Worm (Caenorhabditis elegans): ENCODE data around the gene srxa-13.
A peak's percentile ranks its signal among the peaks of the same experiment; 100 is the strongest.

srxa-13 gene

DNA sequence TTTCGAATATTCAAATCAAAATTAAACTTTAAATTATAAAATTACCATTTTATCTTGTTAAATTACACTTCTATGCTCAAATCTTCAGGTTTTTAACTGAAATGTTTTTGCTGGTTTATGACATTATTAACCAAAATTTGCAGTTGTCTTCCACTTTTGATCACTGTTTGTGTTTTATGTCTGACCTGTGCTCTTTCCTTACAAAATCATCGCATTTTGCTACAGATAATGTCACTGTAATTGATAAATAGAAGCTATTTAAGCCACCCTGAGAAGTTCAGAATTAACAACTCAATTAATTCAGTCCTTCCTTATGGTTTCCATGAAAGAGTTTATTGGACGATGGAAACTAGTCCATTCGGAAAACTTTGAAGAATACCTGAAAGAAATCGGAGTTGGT lies 39.1 kb upstream of the srxa-13 start, which contains the start of gene lbp-8:
Gene lbp-8 (plus strand): TSS at position 301 of the 400 bp plus-strand sequence.
- no peak for TF ChIP-seq mxl-2 (GFP tag; conservative IDR thresholded peaks at IDR 0.05)
- TF ChIP-seq lsy-2 (tag; optimal IDR thresholded peaks at IDR 0.05) = no peak
- no peak for TF ChIP-seq zip-2 (tag; optimal IDR thresholded peaks at IDR 0.05)
- no peak for TF ChIP-seq F44E2.7 (GFP tag; IDR thresholded peaks at IDR 0.05)
- no peak for TF ChIP-seq nhr-28 (tag; optimal IDR thresholded peaks at IDR 0.05)
- TF ChIP-seq aly-2 (tag; optimal IDR thresholded peaks at IDR 0.05) = no peak
- no peak for TF ChIP-seq F37D6.2 (tag; optimal IDR thresholded peaks at IDR 0.05)
- TF ChIP-seq cey-2 (tag; optimal IDR thresholded peaks at IDR 0.05; ENCODE audit: borderline replicate concordance, insufficient read depth) = no peak
- TF ChIP-seq zag-1 (tag; optimal IDR thresholded peaks at IDR 0.05) = no peak
- TF ChIP-seq saeg-2 (GFP tag; IDR thresholded peaks at IDR 0.05) = no peak
- TF ChIP-seq ceh-44 (GFP tag; IDR thresholded peaks at IDR 0.05) = no peak
- no peak for TF ChIP-seq Y48G9A.11 (GFP tag; IDR thresholded peaks at IDR 0.05)
- TF ChIP-seq aha-1 (tag) = no peak

ce11 chrV:13891489-13891888 lies 38.1 kb upstream of the srxa-13 start:
- TF ChIP-seq ceh-20 (GFP tag; IDR thresholded peaks at IDR 0.05) (no peak), lir-3 (tag; optimal IDR thresholded peaks at IDR 0.05) (no peak), nhr-28 (tag; optimal IDR thresholded peaks at IDR 0.05) (peak; percentile 37), daf-16 (GFP tag; optimal IDR thresholded peaks at IDR 0.05) (no peak), daf-16 (tag; optimal IDR thresholded peaks at IDR 0.05) (peak; percentile 96), hlh-11 (tag; optimal IDR thresholded peaks at IDR 0.05) (peak; percentile 45), php-3 (GFP tag; IDR thresholded peaks at IDR 0.05) (peak; percentile 55; the same call in 1 of the 2 replicates), snpc-1.2 (GFP tag; IDR thresholded peaks at IDR 0.05) (no peak), Y5F2A.4 (GFP tag; optimal IDR thresholded peaks at IDR 0.05) (no peak), snpc-4 (tag; optimal IDR thresholded peaks at IDR 0.05) (no peak), dmd-6 (GFP tag; IDR thresholded peaks at IDR 0.05) (peak; percentile 64), nhr-76 (tag; optimal IDR thresholded peaks at IDR 0.05) (no peak), aha-1 (tag) (no peak), daf-19 (GFP tag; conservative IDR thresholded peaks at IDR 0.05) (no peak), dve-1 (tag; optimal IDR thresholded peaks at IDR 0.05; ENCODE audit: insufficient read depth) (peak; percentile 76), unc-62 (GFP tag; optimal IDR thresholded peaks at IDR 0.05 in 1 of 2) (no peak), unc-62 (tag; optimal IDR thresholded peaks at IDR 0.05) (no peak), lsy-2 (tag; optimal IDR thresholded peaks at IDR 0.05) (no peak), nhr-77 (tag; optimal IDR thresholded peaks at IDR 0.05) (peak; percentile 53), R02D3.7 (tag; optimal IDR thresholded peaks at IDR 0.05) (no peak), egl-27 (tag; optimal IDR thresholded peaks at IDR 0.05) (no peak), nhr-48 (tag; optimal IDR thresholded peaks at IDR 0.05) (no peak), zag-1 (tag; optimal IDR thresholded peaks at IDR 0.05) (no peak), mxl-2 (GFP tag; conservative IDR thresholded peaks at IDR 0.05) (no peak), nhr-111 (GFP tag; optimal IDR thresholded peaks at IDR 0.05) (no peak)

DNA sequence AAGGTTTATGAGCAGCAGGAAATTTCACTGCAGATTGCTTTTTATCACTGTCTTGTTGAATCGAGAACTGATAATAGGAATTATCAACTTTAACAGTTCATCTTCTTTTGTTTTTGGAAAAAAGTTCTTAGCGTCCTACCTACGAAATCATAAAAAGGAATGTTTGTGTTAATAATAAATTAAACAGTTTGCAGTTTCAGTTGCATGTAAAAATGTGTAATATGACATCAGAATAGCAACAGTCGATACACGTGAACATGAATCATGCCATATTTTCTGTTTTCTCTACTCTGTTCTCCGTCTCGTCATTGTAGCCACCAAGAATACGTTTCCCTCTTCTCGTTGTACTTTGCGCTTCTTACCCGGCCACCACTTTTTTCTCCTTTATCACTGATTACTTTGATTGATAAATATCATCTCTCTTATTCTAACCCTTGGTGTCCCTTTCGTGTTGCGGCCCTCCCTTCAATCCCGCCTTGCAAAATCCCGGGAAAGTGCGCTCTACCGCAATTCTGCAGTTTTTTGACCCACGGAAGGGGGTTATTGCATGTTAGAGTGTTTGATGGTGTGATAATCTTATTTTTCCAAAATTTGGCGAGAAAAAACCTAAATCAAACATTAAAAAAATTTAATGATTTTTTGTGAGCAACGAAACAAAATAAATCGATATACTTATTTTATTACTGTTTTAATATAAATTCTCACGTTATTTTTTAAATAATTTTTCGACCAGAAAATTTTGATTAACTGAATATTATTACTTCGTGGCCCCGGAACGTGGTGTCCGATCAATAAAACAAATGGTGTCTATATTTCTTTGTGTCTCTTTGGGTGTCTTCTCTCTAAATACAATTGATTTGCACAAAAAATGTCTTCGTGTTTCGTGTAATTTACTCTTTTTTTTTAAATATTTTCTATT lies 36.9 kb upstream of the srxa-13 start, which contains the start of gene sptl-3:
Gene sptl-3 (plus strand): TSS at position 869 of the 919 bp plus-strand sequence.
- TF ChIP-seq nhr-102 (tag; optimal IDR thresholded peaks at IDR 0.05) (peak; percentile 13), dve-1 (tag; optimal IDR thresholded peaks at IDR 0.05; ENCODE audit: insufficient read depth) (peak; percentile 77), daf-16 (GFP tag; optimal IDR thresholded peaks at IDR 0.05) (no peak), daf-16 (tag; optimal IDR thresholded peaks at IDR 0.05) (peak; percentile 72), ztf-11 (tag; optimal IDR thresholded peaks at IDR 0.05) (no peak), snpc-4 (tag; optimal IDR thresholded peaks at IDR 0.05) (no peak), lin-29 (GFP tag; IDR thresholded peaks at IDR 0.05) (no peak), lsy-2 (tag; optimal IDR thresholded peaks at IDR 0.05) (peak in 1 of 2 experiments; percentile 34), snpc-1.2 (GFP tag; IDR thresholded peaks at IDR 0.05) (no peak), F26F4.8 (GFP tag; conservative IDR thresholded peaks at IDR 0.05) (no peak), hmg-1.1 (GFP tag; IDR thresholded peaks at IDR 0.05) (0 out of 2 replicates have a peak, but pooled peaks have one; percentile 42), unc-62 (GFP tag; optimal IDR thresholded peaks at IDR 0.05 in 1 of 2) (peak in 1 of 2 experiments; percentile 11), unc-62 (tag; optimal IDR thresholded peaks at IDR 0.05) (peak; percentile 13), saeg-2 (GFP tag; IDR thresholded peaks at IDR 0.05) (0 out of 2 replicates have a peak, but pooled peaks have one; percentile 21), mep-1 (tag; optimal IDR thresholded peaks at IDR 0.05) (peak; percentile 39), ztf-7 (tag; optimal IDR thresholded peaks at IDR 0.05) (no peak), aha-1 (tag) (peak; percentile 92), Y75B8A.6 (GFP tag; IDR thresholded peaks at IDR 0.05) (no peak), tag-97 (GFP tag; IDR thresholded peaks at IDR 0.05) (no peak), nhr-6 (tag; optimal IDR thresholded peaks at IDR 0.05) (peak; percentile 19), php-3 (GFP tag; IDR thresholded peaks at IDR 0.05) (peak; percentile 67; the same call in 1 of the 2 replicates), gei-8 (GFP tag; optimal IDR thresholded peaks at IDR 0.05) (peak; percentile 38), daf-8 (GFP tag; IDR thresholded peaks at IDR 0.05) (no peak), dmd-6 (GFP tag; IDR thresholded peaks at IDR 0.05) (peak; percentile 73), cey-2 (tag; optimal IDR thresholded peaks at IDR 0.05; ENCODE audit: borderline replicate concordance, insufficient read depth) (peak; percentile 87)
